Worm (Caenorhabditis elegans): ENCODE results near the gene T10H4.13.
"Not testable (repeated sequence)": the region's sequence is repeated elsewhere in the genome, so short reads cannot be mapped to it uniquely, and the experiment has no call there.

T10H4.13 gene

ce11 chrV:15253529-15253928, 13.8 kb downstream of the T10H4.13 start, which contains the start of gene srbc-75:
Gene srbc-75 (plus strand): TSS chrV:15253829.
- TF ChIP-seq blmp-1 (tag; optimal IDR thresholded peaks at IDR 0.05): peak; percentile 3
- TF ChIP-seq hpl-2 (GFP tag; optimal IDR thresholded peaks at IDR 0.05): no peak

- TF ChIP-seq ceh-8 (GFP tag; optimal IDR thresholded peaks at IDR 0.05) (no peak), nhr-77 (tag; optimal IDR thresholded peaks at IDR 0.05) (no peak)
Observed at ce11 chrV:15252082-15252481, 15.2 kb downstream of the T10H4.13 start, which contains the start of gene srbc-76. Gene srbc-76 (plus strand): TSS chrV:15252382.

ce11 chrV:15250304-15250703, 17.0 kb downstream of the T10H4.13 start, which contains the start of gene srd-28:
Gene srd-28 (plus strand): TSS chrV:15250604.
- TF ChIP-seq ceh-8 (GFP tag; optimal IDR thresholded peaks at IDR 0.05); mab-9 (GFP tag; IDR thresholded peaks at IDR 0.05); lin-14 (GFP tag; optimal IDR thresholded peaks at IDR 0.05): not testable (repeated sequence)

- TF ChIP-seq pag-3 (tag; optimal IDR thresholded peaks at IDR 0.05; ENCODE audit: borderline replicate concordance, insufficient read depth): no peak
- TF ChIP-seq mab-9 (GFP tag; IDR thresholded peaks at IDR 0.05): no peak
- no peak for TF ChIP-seq snu-23 (GFP tag; optimal IDR thresholded peaks at IDR 0.05)
- no peak for TF ChIP-seq nhr-11 (tag; optimal IDR thresholded peaks at IDR 0.05)
- TF ChIP-seq grh-1 (GFP tag; IDR thresholded peaks at IDR 0.05): no peak
- no peak for TF ChIP-seq hpl-2 (GFP tag; optimal IDR thresholded peaks at IDR 0.05)
- no peak for TF ChIP-seq fkh-4 (tag; optimal IDR thresholded peaks at IDR 0.05; ENCODE audit: borderline replicate concordance)
- TF ChIP-seq dsc-1 (tag; optimal IDR thresholded peaks at IDR 0.05): no peak
- no peak for TF ChIP-seq hlh-4 (tag; optimal IDR thresholded peaks at IDR 0.05)
- TF ChIP-seq skn-1 (tag; optimal IDR thresholded peaks at IDR 0.05): no peak
- TF ChIP-seq lin-15B (tag; optimal IDR thresholded peaks at IDR 0.05): no peak
- TF ChIP-seq elt-2 (tag; optimal IDR thresholded peaks at IDR 0.05): no peak
- TF ChIP-seq jun-1 (tag; optimal IDR thresholded peaks at IDR 0.05): no peak
- no peak for TF ChIP-seq nhr-47 (tag; optimal IDR thresholded peaks at IDR 0.05)
- TF ChIP-seq mdl-1 (tag; optimal IDR thresholded peaks at IDR 0.05): no peak
- no peak for TF ChIP-seq zag-1 (tag; optimal IDR thresholded peaks at IDR 0.05)
Observed at ce11 chrV:15244456-15244855, 22.8 kb downstream of the T10H4.13 start, which contains the start of gene kin-30. Gene kin-30 (plus strand): TSS chrV:15244756.

- TF ChIP-seq unc-30 (tag; optimal IDR thresholded peaks at IDR 0.05) (no peak), efl-1 (optimal IDR thresholded peaks at IDR 0.05) (no peak), efl-1 (GFP tag; optimal IDR thresholded peaks at IDR 0.05 in 1 of 2) (no peak), grh-1 (GFP tag; IDR thresholded peaks at IDR 0.05) (no peak), C16A3.4 (tag; optimal IDR thresholded peaks at IDR 0.05) (no peak), unc-86 (tag; optimal IDR thresholded peaks at IDR 0.05) (no peak), fkh-10 (GFP tag; optimal IDR thresholded peaks at IDR 0.05) (no peak), lin-39 (tag; optimal IDR thresholded peaks at IDR 0.05) (no peak), ceh-88 (GFP tag; IDR thresholded peaks at IDR 0.05) (no peak), hlh-17 (GFP tag; optimal IDR thresholded peaks at IDR 0.05; ENCODE audit: borderline replicate concordance) (no peak)
Observed at ce11 chrV:15241259-15241658, 26.0 kb downstream of the T10H4.13 start, which contains the start of gene chil-12. Gene chil-12 (plus strand): TSS chrV:15241559.

- TF ChIP-seq lir-3 (tag; optimal IDR thresholded peaks at IDR 0.05; ENCODE audit: poor library complexity) (no peak), unc-86 (tag; optimal IDR thresholded peaks at IDR 0.05) (no peak), dsc-1 (tag; optimal IDR thresholded peaks at IDR 0.05) (no peak), efl-3 (GFP tag; optimal IDR thresholded peaks at IDR 0.05) (no peak)
Observed at ce11 chrV:15240215-15240614, 27.1 kb downstream of the T10H4.13 start, which contains the start of gene srw-11. Gene srw-11 (minus strand): TSS chrV:15240315.
